Worm (Caenorhabditis elegans) whole organism, late embryonic: ENCODE data around the gene abt-1.

Source experiments
- C08G9.2 ChIP-seq: sonication (generic microtip); optimal IDR thresholded peaks from 2 replicates; lab custom pipeline; 2016; ENCODE audit warnings: mild to moderate bottlenecking, missing genetic modification characterization, moderate library complexity, missing compliant biosample characterization
- C38D4.7 ChIP-seq: fragments of 200-800 bp; sonication (Bioruptor generic); optimal IDR thresholded peaks from 2 replicates; lab custom pipeline; 2018; ENCODE audit warnings: mild to moderate bottlenecking, missing genetic modification characterization, moderate library complexity, missing compliant biosample characterization
- F13H6.1 ChIP-seq: sonication (generic microtip); optimal IDR thresholded peaks from 2 replicates; lab custom pipeline; 2016; ENCODE audit warnings: missing genetic modification characterization, missing compliant biosample characterization
- K02D7.2 ChIP-seq: sonication (generic microtip); optimal IDR thresholded peaks from 2 replicates; lab custom pipeline; 2017; ENCODE audit warnings: mild to moderate bottlenecking, missing genetic modification characterization, missing compliant biosample characterization
- T23F11.4 ChIP-seq: fragments of 200-800 bp; sonication (Bioruptor generic); optimal IDR thresholded peaks from 2 replicates; lab custom pipeline; 2018; ENCODE audit warnings: mild to moderate bottlenecking, missing genetic modification characterization, missing compliant biosample characterization
- Y22D7AL.16 ChIP-seq: sonication (generic microtip); optimal IDR thresholded peaks from 2 replicates; lab custom pipeline; 2016; ENCODE audit warnings: missing genetic modification characterization, missing compliant biosample characterization
- ahr-1 ChIP-seq: sonication (generic microtip); optimal IDR thresholded peaks from 2 replicates; lab custom pipeline; 2016; ENCODE audit warnings: missing genetic modification characterization, missing compliant biosample characterization
- ceh-14 ChIP-seq: sonication (generic microtip); optimal IDR thresholded peaks from 2 replicates; lab custom pipeline; 2016; ENCODE audit warnings: missing genotype, missing genetic modification characterization, missing compliant biosample characterization
- ceh-2 ChIP-seq: sonication (generic microtip); optimal IDR thresholded peaks from 2 replicates; lab custom pipeline; 2016; ENCODE audit warnings: missing genotype, missing genetic modification characterization, missing compliant biosample characterization
- ceh-24 ChIP-seq: sonication (generic microtip); optimal IDR thresholded peaks from 2 replicates; lab custom pipeline; 2016; ENCODE audit warnings: mild to moderate bottlenecking, missing genetic modification characterization, missing compliant biosample characterization
- ceh-31 ChIP-seq: sonication (generic microtip); optimal IDR thresholded peaks from 2 replicates; lab custom pipeline; 2016; ENCODE audit warnings: missing genetic modification characterization, missing compliant biosample characterization
- ceh-45 ChIP-seq: fragments of 200-800 bp; sonication (Bioruptor generic); IDR thresholded peaks from 2 replicates; pipeline ENCODE4 v1.3.6; 2022; ENCODE audit warnings: missing genetic modification reagents, missing genetic modification characterization, missing compliant biosample characterization
- ceh-48 ChIP-seq: sonication (generic microtip); optimal IDR thresholded peaks from 2 replicates; lab custom pipeline; 2016; ENCODE audit warnings: missing genetic modification characterization, inconsistent platforms, missing compliant biosample characterization
- ceh-9 ChIP-seq: sonication (generic microtip); optimal IDR thresholded peaks from 2 replicates; lab custom pipeline; 2016; ENCODE audit warnings: mild to moderate bottlenecking, missing genetic modification characterization, inconsistent platforms, missing compliant biosample characterization
- che-1 ChIP-seq: sonication (generic microtip); optimal IDR thresholded peaks from 2 replicates; lab custom pipeline; 2016; ENCODE audit warnings: mild to moderate bottlenecking, missing genetic modification characterization, missing compliant biosample characterization
- dmd-4 ChIP-seq: sonication (generic microtip); optimal IDR thresholded peaks from 2 replicates; lab custom pipeline; 2016; ENCODE audit warnings: borderline replicate concordance, missing genetic modification characterization, missing compliant biosample characterization
- elt-2 ChIP-seq: sonication (generic microtip); optimal IDR thresholded peaks from 2 replicates; lab custom pipeline; 2016; ENCODE audit warnings: missing genetic modification reagents, missing genetic modification characterization, missing compliant biosample characterization
- elt-4 ChIP-seq: sonication (generic microtip); optimal IDR thresholded peaks from 2 replicates; lab custom pipeline; 2016; ENCODE audit warnings: missing genetic modification characterization, missing compliant biosample characterization
- ets-4 ChIP-seq: sonication (generic microtip); optimal IDR thresholded peaks from 2 replicates; lab custom pipeline; 2016; ENCODE audit warnings: missing genetic modification characterization, missing compliant biosample characterization
- fkh-10 ChIP-seq: fragments of 150-350 bp; optimal IDR thresholded peaks from 2 replicates; lab custom pipeline; 2014; ENCODE audit warnings: missing biosample characterization, missing genetic modification reagents, missing genetic modification characterization
- fkh-6 ChIP-seq: sonication (generic microtip); optimal IDR thresholded peaks from 2 replicates; lab custom pipeline; 2016; ENCODE audit warnings: missing genetic modification characterization, missing compliant biosample characterization
- hlh-13 ChIP-seq: fragments of 200-800 bp; sonication (Bioruptor generic); optimal IDR thresholded peaks from 2 replicates; lab custom pipeline; 2018; ENCODE audit warnings: mild to moderate bottlenecking, missing genetic modification characterization, missing compliant biosample characterization
- hlh-15 ChIP-seq: sonication (generic microtip); optimal IDR thresholded peaks from 2 replicates; lab custom pipeline; 2016; ENCODE audit warnings: missing genetic modification characterization, missing compliant biosample characterization
- lim-6 ChIP-seq: sonication (generic microtip); optimal IDR thresholded peaks from 2 replicates; lab custom pipeline; 2016; ENCODE audit warnings: missing genetic modification characterization, missing compliant biosample characterization
- madf-2 ChIP-seq: sonication (generic microtip); optimal IDR thresholded peaks from 2 replicates; lab custom pipeline; 2017; ENCODE audit warnings: missing genetic modification characterization, missing compliant biosample characterization
- nfya-1 ChIP-seq: sonication (generic microtip); optimal IDR thresholded peaks from 2 replicates; lab custom pipeline; 2017; ENCODE audit warnings: missing genetic modification characterization, mild to moderate bottlenecking, missing compliant biosample characterization, antibody characterized with exemption, moderate library complexity
- nhr-232 ChIP-seq: sonication (generic microtip); optimal IDR thresholded peaks from 2 replicates; lab custom pipeline; 2016; ENCODE audit warnings: missing genetic modification characterization, missing compliant biosample characterization
- odd-2 ChIP-seq: sonication (generic microtip); optimal IDR thresholded peaks from 2 replicates; lab custom pipeline; 2017; ENCODE audit warnings: antibody characterized with exemption, mild to moderate bottlenecking, missing genetic modification characterization, missing compliant biosample characterization
- pag-3 ChIP-seq: sonication (generic microtip); optimal IDR thresholded peaks from 2 replicates; lab custom pipeline; 2016; ENCODE audit warnings: missing compliant biosample characterization, missing genetic modification characterization, borderline replicate concordance
- pat-9 ChIP-seq: fragments of 200-800 bp; sonication (Bioruptor generic); optimal IDR thresholded peaks from 2 replicates; lab custom pipeline; 2018; ENCODE audit warnings: mild to moderate bottlenecking, missing genetic modification characterization, moderate library complexity, missing compliant biosample characterization
- pha-4 ChIP-seq: fragments of 150-350 bp; optimal IDR thresholded peaks from 2 replicates; lab custom pipeline; 2018; ENCODE audit warnings: missing biosample characterization, missing genetic modification reagents, missing genetic modification characterization
- pqm-1 ChIP-seq: sonication (generic microtip); optimal IDR thresholded peaks from 2 replicates; lab custom pipeline; 2016; ENCODE audit warnings: missing genetic modification characterization, missing compliant biosample characterization
- pros-1 ChIP-seq: fragments of 150-350 bp; optimal IDR thresholded peaks from 2 replicates; lab custom pipeline; 2014; ENCODE audit warnings: missing biosample characterization, missing genetic modification reagents, missing genetic modification characterization
- ref-2 ChIP-seq: sonication (generic microtip); optimal IDR thresholded peaks from 2 replicates; lab custom pipeline; 2016; ENCODE audit warnings: missing genetic modification characterization, missing compliant biosample characterization
- rnt-1 ChIP-seq: sonication (generic microtip); optimal IDR thresholded peaks from 2 replicates; lab custom pipeline; 2016; ENCODE audit warnings: missing genetic modification characterization, missing compliant biosample characterization
- tbx-7 ChIP-seq: sonication (generic microtip); optimal IDR thresholded peaks from 2 replicates; lab custom pipeline; 2016; ENCODE audit warnings: missing genotype, missing genetic modification characterization, missing compliant biosample characterization
- unc-42 ChIP-seq: sonication (generic microtip); optimal IDR thresholded peaks from 2 replicates; lab custom pipeline; 2016; ENCODE audit warnings: missing genotype, missing genetic modification characterization, missing compliant biosample characterization
- unc-86 ChIP-seq: sonication (generic microtip); optimal IDR thresholded peaks from 2 replicates; lab custom pipeline; 2016; ENCODE audit warnings: missing genetic modification characterization, missing compliant biosample characterization
- ztf-16 ChIP-seq: sonication (generic microtip); optimal IDR thresholded peaks from 2 replicates; lab custom pipeline; 2017; ENCODE audit warnings: missing genetic modification characterization, missing compliant biosample characterization

abt-1 gene

ce11 chrIV:10214811-10215210 is at the start of gene abt-1:
Gene abt-1, minus strand, starts transcription at chrIV:10214911.
- TF ChIP-seq pros-1 (tag; lab: Kevin White, UChicago) (no peak), C38D4.7 (no peak), hlh-15 (tag; lab: Kevin White, UChicago) (no peak), C08G9.2 (tag; lab: Kevin White, UChicago) (no peak), T23F11.4 (GFP tag; lab: Kevin White, UChicago) (no peak), ceh-24 (no peak), dmd-4 (tag; lab: Kevin White, UChicago) (no peak), che-1 (no peak), fkh-10 (GFP tag; lab: Kevin White, UChicago) (no peak), fkh-6 (tag; lab: Kevin White, UChicago) (no peak), nhr-232 (tag; lab: Kevin White, UChicago) (no peak), ceh-48 (tag; lab: Kevin White, UChicago) (no peak), Y22D7AL.16 (tag; lab: Kevin White, UChicago) (no peak), pag-3 (no peak), ahr-1 (tag; lab: Kevin White, UChicago) (no peak), ceh-9 (no peak), F13H6.1 (tag; lab: Kevin White, UChicago) (no peak)

- TF ChIP-seq rnt-1 (tag; lab: Kevin White, UChicago) (peak; percentile 44), Y22D7AL.16 (tag; lab: Kevin White, UChicago) (no peak)
Measured at ce11 chrIV:10261061-10261460, 46.4 kb upstream of the abt-1 start.

ce11 chrIV:10259557-10259956 is 44.8 kb upstream of the abt-1 start, which contains the start of gene F01G10.9:
Gene F01G10.9, minus strand, starts transcription at chrIV:10259657.
- TF ChIP-seq elt-4 (tag; lab: Kevin White, UChicago) (no peak), unc-42 (tag; lab: Kevin White, UChicago) (no peak), ceh-2 (tag; lab: Kevin White, UChicago) (no peak), ztf-16 (tag; lab: Kevin White, UChicago) (no peak), pha-4 (tag; lab: Kevin White, UChicago) (no peak), pat-9 (tag; lab: Kevin White, UChicago) (no peak), dmd-4 (tag; lab: Kevin White, UChicago) (no peak), ahr-1 (tag; lab: Kevin White, UChicago) (no peak), tbx-7 (tag; lab: Kevin White, UChicago) (no peak), K02D7.2 (tag; lab: Kevin White, UChicago) (no peak), madf-2 (tag; lab: Kevin White, UChicago) (no peak)

ce11 chrIV:10252886-10253639 is 38.4 kb upstream of the abt-1 start:
- no peak for TF ChIP-seq ceh-45
- TF ChIP-seq ceh-24, result no peak
- TF ChIP-seq C38D4.7, result no peak
- TF ChIP-seq nhr-232 (tag; lab: Kevin White, UChicago), result no peak
- no peak for TF ChIP-seq ceh-14
- no peak for TF ChIP-seq ets-4 (tag; lab: Kevin White, UChicago)
- TF ChIP-seq nfya-1 (tag; lab: Kevin White, UChicago), result no peak
- TF ChIP-seq unc-86 (tag; lab: Kevin White, UChicago), result no peak
- TF ChIP-seq hlh-13, result no peak
- TF ChIP-seq elt-2 (tag; lab: Kevin White, UChicago), result no peak
- no peak for TF ChIP-seq ceh-31 (tag; lab: Kevin White, UChicago)
- TF ChIP-seq ahr-1 (tag; lab: Kevin White, UChicago), result no peak
- no peak for TF ChIP-seq lim-6 (tag; lab: Kevin White, UChicago)
- TF ChIP-seq pqm-1 (tag; lab: Kevin White, UChicago), result no peak
- no peak for TF ChIP-seq ref-2 (tag; lab: Kevin White, UChicago)
- TF ChIP-seq fkh-6 (tag; lab: Kevin White, UChicago), result no peak
- TF ChIP-seq odd-2 (tag; lab: Kevin White, UChicago), result no peak
- no peak for TF ChIP-seq ztf-16 (tag; lab: Kevin White, UChicago)
- no peak for TF ChIP-seq madf-2 (tag; lab: Kevin White, UChicago)
